Worm (Caenorhabditis elegans) whole organism, L2 larva: Measurements from ENCODE around the gene F40F4.7.

Experiments used
- C34F6.9 ChIP-seq: fragments of 150-350 bp; optimal IDR thresholded peaks from 2 replicates; lab custom pipeline; 2014; ENCODE audit warnings: missing biosample characterization, missing genetic modification characterization
- R02D3.7 ChIP-seq: fragments of 150-350 bp; optimal IDR thresholded peaks from 2 replicates; lab custom pipeline; 2014; ENCODE audit warnings: missing biosample characterization, missing genetic modification characterization
- Y55F3AM.14 ChIP-seq: fragments of 200-800 bp; sonication (Bioruptor generic); optimal IDR thresholded peaks from 2 replicates; lab custom pipeline; 2018; ENCODE audit warnings: mild to moderate bottlenecking, missing genetic modification characterization, missing compliant biosample characterization
- aly-2 ChIP-seq: fragments of 150-350 bp; optimal IDR thresholded peaks from 2 replicates; lab custom pipeline; 2014; ENCODE audit warnings: missing biosample characterization, missing genetic modification characterization
- ama-1 ChIP-seq: fragments of 150-350 bp; optimal IDR thresholded peaks from 2 replicates; lab custom pipeline; 2018; ENCODE audit warnings: inconsistent platforms
- blmp-1 ChIP-seq: sonication (generic microtip); optimal IDR thresholded peaks from 2 replicates; lab custom pipeline; 2017; ENCODE audit warnings: missing genetic modification characterization, mild to moderate bottlenecking, missing compliant biosample characterization, antibody characterized with exemption, moderate library complexity; ENCODE audit not compliant: insufficient read depth
- ceh-16 ChIP-seq: fragments of 150-350 bp; optimal IDR thresholded peaks from 2 replicates; lab custom pipeline; 2014; ENCODE audit warnings: missing biosample characterization, missing genetic modification characterization
- crh-2 ChIP-seq: sonication (generic microtip); optimal IDR thresholded peaks from 2 replicates; lab custom pipeline; 2017; ENCODE audit warnings: missing biosample characterization, missing genetic modification characterization
- egl-27 ChIP-seq: sonication (generic microtip); optimal IDR thresholded peaks from 3 replicates; lab custom pipeline; 2017; ENCODE audit warnings: missing biosample characterization, missing genetic modification reagents, missing genetic modification characterization
- fos-1 ChIP-seq: fragments of 150-350 bp; optimal IDR thresholded peaks from 2 replicates; lab custom pipeline; 2014; ENCODE audit warnings: missing biosample characterization, missing genetic modification characterization
- gmeb-1 ChIP-seq: fragments of 150-350 bp; optimal IDR thresholded peaks from 2 replicates; lab custom pipeline; 2014; ENCODE audit warnings: missing biosample characterization, missing genetic modification characterization
- lin-11 ChIP-seq: fragments of 150-350 bp; sonication (generic microtip); optimal IDR thresholded peaks from 2 replicates; lab custom pipeline; 2014; ENCODE audit warnings: missing biosample characterization, missing genetic modification characterization, inconsistent platforms, mixed read lengths
- lin-13 ChIP-seq: fragments of 150-350 bp; optimal IDR thresholded peaks from 2 replicates; lab custom pipeline; 2014; ENCODE audit warnings: missing biosample characterization, missing genetic modification reagents, missing genetic modification characterization
- lin-39 ChIP-seq: fragments of 150-350 bp; optimal IDR thresholded peaks from 2 replicates; lab custom pipeline; 2014; ENCODE audit warnings: missing biosample characterization, missing genetic modification reagents, missing genetic modification characterization
- lsy-2 ChIP-seq, 2 experiments: fragments of 150-350 bp in 1 of 2; sonication (generic microtip) in 1 of 2; optimal IDR thresholded peaks; 2 replicates each; lab custom pipeline; 2014 to 2017; ENCODE audit warnings: missing biosample characterization in 2 of 2, missing genetic modification characterization in 2 of 2
- mdl-1 ChIP-seq, 2 experiments: fragments of 150-350 bp in 1 of 2; sonication (generic microtip) in 1 of 2; optimal IDR thresholded peaks; 2 replicates each; lab custom pipeline; 2017; ENCODE audit warnings: missing biosample characterization in 2 of 2, missing genetic modification characterization in 2 of 2
- nhr-10 ChIP-seq: sonication (generic microtip); optimal IDR thresholded peaks from 2 replicates; lab custom pipeline; 2017; ENCODE audit warnings: missing biosample characterization, missing genetic modification characterization
- nhr-11 ChIP-seq: fragments of 150-350 bp; optimal IDR thresholded peaks from 2 replicates; lab custom pipeline; 2014; ENCODE audit warnings: missing biosample characterization, missing genetic modification characterization
- nhr-21 ChIP-seq: fragments of 150-350 bp; optimal IDR thresholded peaks from 2 replicates; lab custom pipeline; 2014; ENCODE audit warnings: missing biosample characterization, missing genetic modification characterization
- nhr-23 ChIP-seq: fragments of 150-350 bp; optimal IDR thresholded peaks from 2 replicates; lab custom pipeline; 2014; ENCODE audit warnings: missing biosample characterization, missing genetic modification reagents, missing genetic modification characterization
- nhr-237 ChIP-seq: fragments of 150-350 bp; optimal IDR thresholded peaks from 2 replicates; lab custom pipeline; 2014; ENCODE audit warnings: missing biosample characterization, missing genetic modification characterization
- nhr-25 ChIP-seq: fragments of 150-350 bp; sonication (generic microtip); optimal IDR thresholded peaks from 3 replicates; lab custom pipeline; 2014; ENCODE audit warnings: missing biosample characterization, missing genetic modification characterization
- nhr-6 ChIP-seq: fragments of 150-350 bp; optimal IDR thresholded peaks from 2 replicates; lab custom pipeline; 2014; ENCODE audit warnings: missing biosample characterization, missing genetic modification characterization
- nhr-77 ChIP-seq: fragments of 150-350 bp; optimal IDR thresholded peaks from 2 replicates; lab custom pipeline; 2014; ENCODE audit warnings: missing biosample characterization, missing genetic modification characterization
- peb-1 ChIP-seq: fragments of 150-350 bp; optimal IDR thresholded peaks from 2 replicates; lab custom pipeline; 2014; ENCODE audit warnings: missing biosample characterization, missing genetic modification characterization
- sem-4 ChIP-seq: fragments of 150-350 bp; optimal IDR thresholded peaks from 2 replicates; lab custom pipeline; 2014; ENCODE audit warnings: missing biosample characterization, missing genetic modification reagents, missing genetic modification characterization
- skn-1 ChIP-seq: sonication (generic microtip); optimal IDR thresholded peaks from 2 replicates; lab custom pipeline; 2017; ENCODE audit warnings: missing biosample characterization, missing genetic modification characterization
- sma-3 ChIP-seq: sonication (generic microtip); optimal IDR thresholded peaks from 2 replicates; lab custom pipeline; 2016; ENCODE audit warnings: missing genetic modification reagents, missing genetic modification characterization, missing compliant biosample characterization
- sma-9 ChIP-seq, 2 experiments: fragments of 150-350 bp in 1 of 2; sonication (generic microtip) in 1 of 2; optimal IDR thresholded peaks; 2 replicates each; lab custom pipeline; 2014 to 2016; ENCODE audit warnings: missing genetic modification characterization in 2 of 2, mild to moderate bottlenecking in 1 of 2, missing biosample characterization in 1 of 2, missing compliant biosample characterization in 1 of 2, missing genetic modification reagents in 1 of 2, moderate library complexity in 1 of 2
- snpc-4 ChIP-seq: fragments of 150-350 bp; optimal IDR thresholded peaks from 2 replicates; lab custom pipeline; 2014; ENCODE audit warnings: missing biosample characterization, missing genetic modification characterization
- unc-39 ChIP-seq: fragments of 150-350 bp; optimal IDR thresholded peaks from 2 replicates; lab custom pipeline; 2014; ENCODE audit warnings: missing biosample characterization, missing genetic modification characterization
- unc-55 ChIP-seq: fragments of 150-350 bp; sonication (generic microtip); optimal IDR thresholded peaks from 3 replicates; lab custom pipeline; 2014; ENCODE audit warnings: missing biosample characterization, missing genetic modification reagents, missing genetic modification characterization
- unc-62 ChIP-seq: fragments of 150-350 bp; optimal IDR thresholded peaks from 2 replicates; lab custom pipeline; 2014; ENCODE audit warnings: missing biosample characterization, missing genetic modification reagents, missing genetic modification characterization
- ztf-1 ChIP-seq: fragments of 200-800 bp; sonication (Bioruptor generic); conservative IDR thresholded peaks from 2 replicates; pipeline ENCODE4 v1.3.6; 2022; ENCODE audit warnings: missing genetic modification characterization, missing compliant biosample characterization
- ztf-11 ChIP-seq: sonication (generic microtip); optimal IDR thresholded peaks from 2 replicates; lab custom pipeline; 2017; ENCODE audit warnings: missing biosample characterization, missing genetic modification characterization
- ztf-4 ChIP-seq: fragments of 150-350 bp; optimal IDR thresholded peaks from 2 replicates; lab custom pipeline; 2014; ENCODE audit warnings: missing biosample characterization, missing genetic modification characterization

Gene F40F4.7

DNA sequence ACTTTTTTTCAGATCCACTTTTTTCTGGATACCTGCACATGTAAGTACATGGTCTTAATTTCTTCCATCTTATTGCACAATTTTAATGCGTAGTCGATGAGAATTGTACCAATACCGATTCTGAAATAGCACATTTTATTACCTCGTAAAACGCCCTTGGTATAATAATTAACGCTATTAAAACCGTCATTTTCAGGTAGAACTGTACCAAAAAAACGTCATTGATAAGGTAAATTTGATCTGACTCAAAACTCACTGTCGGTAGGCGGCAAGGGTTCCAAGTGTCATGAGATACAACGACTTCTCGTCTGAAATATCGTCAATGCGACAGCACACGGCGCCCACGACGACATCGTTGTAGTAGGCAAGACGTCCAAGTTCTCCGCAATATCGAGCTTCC, 1.3 kb downstream of the F40F4.7 start:
- TF ChIP-seq fos-1 (tag; lab: Kevin White, UChicago) (peak; percentile 25), peb-1 (tag; lab: Kevin White, UChicago) (no peak), lin-13 (GFP tag; lab: Kevin White, UChicago) (no peak), ztf-1 (no peak), lin-11 (no peak)

DNA sequence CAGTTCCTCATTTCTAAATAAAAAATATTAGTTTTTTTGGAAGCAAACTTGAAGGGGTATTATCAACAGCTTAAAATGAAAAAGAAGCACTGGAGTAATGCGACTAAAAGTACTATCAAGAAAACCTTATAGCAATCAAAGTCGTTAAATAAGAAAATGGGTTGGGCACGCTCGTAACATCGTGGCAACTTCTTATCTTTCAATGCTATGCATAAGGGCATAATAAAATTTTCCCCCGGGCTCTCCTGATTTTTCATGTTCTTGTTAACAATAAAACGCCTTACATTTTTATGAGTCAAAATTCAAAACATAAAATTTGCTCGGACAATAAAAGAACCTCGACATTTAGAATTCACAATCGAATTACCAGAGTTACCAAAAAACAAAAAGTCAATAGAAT, 2.1 kb downstream of the F40F4.7 start, which contains the start of gene irg-7:
Gene irg-7, minus strand, starts transcription at position 23 of the 400 bp plus-strand sequence.
- TF ChIP-seq ztf-4 (tag; lab: Kevin White, UChicago) (no peak), R02D3.7 (no peak), fos-1 (tag; lab: Kevin White, UChicago) (peak; percentile 57), sma-9 (GFP tag; optimal IDR thresholded peaks at IDR 0.05; lab: Kevin White, UChicago) (peak; percentile 14), sma-9 (tag; optimal IDR thresholded peaks at IDR 0.05; lab: Kevin White, UChicago) (no peak), crh-2 (tag; lab: Kevin White, UChicago) (peak; percentile 59), lsy-2 (tag; optimal IDR thresholded peaks at IDR 0.05; lab: Kevin White, UChicago) (no peak)

DNA sequence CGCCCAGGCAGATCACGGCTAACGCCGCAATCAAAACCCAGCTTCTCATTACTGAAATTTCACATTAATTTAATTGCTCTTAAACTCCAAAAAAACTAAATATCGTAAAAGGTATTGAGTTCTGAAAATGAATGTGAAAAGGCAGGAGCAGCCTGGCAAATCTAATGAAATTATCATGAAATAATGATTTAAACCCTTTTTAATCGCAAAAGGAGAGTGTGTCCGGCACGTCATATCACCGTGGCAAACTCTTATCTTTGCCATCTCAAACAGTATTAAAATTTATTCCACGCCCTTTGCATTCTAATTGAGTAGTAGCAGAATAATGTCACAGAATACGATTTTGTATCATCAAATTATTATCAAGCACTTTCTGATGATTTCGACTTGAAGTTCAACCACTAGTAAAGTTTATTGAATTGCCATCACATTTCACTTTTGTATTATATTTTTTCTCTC, 10.3 kb downstream of the F40F4.7 start, which contains the start of gene F28B4.3:
Gene F28B4.3, minus strand, starts transcription at position 51 of the 459 bp plus-strand sequence.
- TF ChIP-seq lin-39 (tag; lab: Kevin White, UChicago), result no peak
- TF ChIP-seq lsy-2 (tag; optimal IDR thresholded peaks at IDR 0.05; lab: Kevin White, UChicago), result no peak
- no peak for TF ChIP-seq nhr-10 (tag; lab: Kevin White, UChicago)
- TF ChIP-seq unc-55 (GFP tag; lab: Kevin White, UChicago), result no peak
- TF ChIP-seq nhr-25 (tag; lab: Kevin White, UChicago), result no peak
- TF ChIP-seq snpc-4, result no peak
- no peak for TF ChIP-seq skn-1
- TF ChIP-seq ztf-11 (tag; lab: Kevin White, UChicago), result no peak
- no peak for TF ChIP-seq sma-3 (GFP tag; lab: Kevin White, UChicago)
- TF ChIP-seq nhr-237 (tag; lab: Kevin White, UChicago), result no peak
- TF ChIP-seq fos-1 (tag; lab: Kevin White, UChicago), result peak; percentile 95
- TF ChIP-seq sma-9 (GFP tag; optimal IDR thresholded peaks at IDR 0.05; lab: Kevin White, UChicago), result peak; percentile 72
- TF ChIP-seq sma-9 (tag; optimal IDR thresholded peaks at IDR 0.05; lab: Kevin White, UChicago), result no peak
- no peak for TF ChIP-seq sem-4 (tag; lab: Kevin White, UChicago)
- TF ChIP-seq ceh-16 (tag; lab: Kevin White, UChicago), result no peak
- TF ChIP-seq crh-2 (tag; lab: Kevin White, UChicago), result peak; percentile 85
- no peak for TF ChIP-seq mdl-1 (tag; optimal IDR thresholded peaks at IDR 0.05; lab: Kevin White, UChicago)
- no peak for TF ChIP-seq nhr-11 (tag; lab: Kevin White, UChicago)
- no peak for TF ChIP-seq Y55F3AM.14
- TF ChIP-seq nhr-23, result no peak
- TF ChIP-seq, all 48 proteins: peak for 3

DNA sequence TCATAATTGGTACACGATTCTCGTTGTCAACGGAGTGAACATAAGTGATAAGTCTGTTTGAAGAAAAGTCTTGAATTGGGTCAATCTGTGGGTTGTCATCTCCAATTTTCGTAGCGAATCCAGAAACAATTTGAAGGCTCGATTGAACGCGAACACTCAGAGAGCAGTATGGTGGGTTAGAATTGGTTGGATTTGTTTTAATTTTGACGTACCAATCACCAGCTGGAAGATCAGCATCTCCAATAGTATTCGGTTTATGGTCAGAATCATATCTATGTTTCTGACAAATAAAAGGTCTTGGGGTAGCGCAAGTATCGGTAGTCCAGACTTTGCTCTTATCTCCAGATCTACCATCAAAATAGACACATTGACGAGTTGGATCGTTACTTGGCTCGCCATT, 15.2 kb downstream of the F40F4.7 start:
- TF ChIP-seq ztf-11 (tag; lab: Kevin White, UChicago), result no peak
- no peak for TF ChIP-seq ztf-1
- no peak for TF ChIP-seq C34F6.9 (tag; lab: Kevin White, UChicago)
- no peak for TF ChIP-seq egl-27
- TF ChIP-seq peb-1 (tag; lab: Kevin White, UChicago), result no peak
- TF ChIP-seq nhr-23, result no peak
- TF ChIP-seq nhr-77 (tag; lab: Kevin White, UChicago), result no peak
- no peak for TF ChIP-seq nhr-21 (tag; lab: Kevin White, UChicago)
- TF ChIP-seq aly-2 (tag; lab: Kevin White, UChicago), result no peak
- TF ChIP-seq unc-39 (tag; lab: Kevin White, UChicago), result no peak
- no peak for TF ChIP-seq nhr-6 (tag; lab: Kevin White, UChicago)
- no peak for TF ChIP-seq ceh-16 (tag; lab: Kevin White, UChicago)
- TF ChIP-seq snpc-4, result no peak

DNA sequence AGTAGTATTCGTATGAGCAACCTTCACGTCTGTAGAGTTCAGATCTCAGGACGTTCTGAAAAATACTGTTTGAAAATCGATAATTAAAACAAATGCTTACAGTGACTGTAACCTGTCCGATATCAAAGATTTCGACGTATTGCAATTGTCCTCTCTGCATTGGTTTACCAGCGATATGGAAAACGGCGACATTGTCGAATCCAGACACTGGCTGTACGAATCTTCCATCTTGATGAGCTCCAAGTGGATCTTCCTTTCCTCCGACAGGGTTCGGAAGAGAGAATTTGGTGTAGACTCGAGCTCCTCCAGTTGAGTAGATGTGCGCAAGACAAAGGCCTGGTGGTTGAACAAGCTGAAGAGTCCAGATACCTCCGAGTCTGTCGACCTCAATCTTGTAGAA, 17.0 kb downstream of the F40F4.7 start:
- TF ChIP-seq aly-2 (tag; lab: Kevin White, UChicago), result no peak
- no peak for TF ChIP-seq ztf-11 (tag; lab: Kevin White, UChicago)
- no peak for TF ChIP-seq peb-1 (tag; lab: Kevin White, UChicago)
- TF ChIP-seq sma-3 (GFP tag; lab: Kevin White, UChicago), result no peak
- no peak for TF ChIP-seq snpc-4
- TF ChIP-seq ztf-1, result no peak
- TF ChIP-seq crh-2 (tag; lab: Kevin White, UChicago), result no peak
- no peak for TF ChIP-seq lsy-2 (tag; optimal IDR thresholded peaks at IDR 0.05; lab: Kevin White, UChicago)
- TF ChIP-seq nhr-77 (tag; lab: Kevin White, UChicago), result no peak
- TF ChIP-seq ama-1 (lab: Kevin White, UChicago), result no peak
- no peak for TF ChIP-seq unc-62 (GFP tag; lab: Kevin White, UChicago)
- TF ChIP-seq egl-27, result no peak
- TF ChIP-seq Y55F3AM.14, result no peak
- TF ChIP-seq gmeb-1, result no peak
- no peak for TF ChIP-seq blmp-1 (tag; lab: Kevin White, UChicago)
- TF ChIP-seq unc-39 (tag; lab: Kevin White, UChicago), result no peak
- TF ChIP-seq nhr-10 (tag; lab: Kevin White, UChicago), result no peak
- no peak for TF ChIP-seq R02D3.7
- TF ChIP-seq, all 48 proteins: peak for 0
